Fruit fly (Drosophila melanogaster): ENCODE measurements around the gene CG7252.

dm6 chr3L:11921213-11921612 lies 26.3 kb upstream of the CG7252 start, which contains the start of gene CG11588:
- TF ChIP-seq CTCF (optimal IDR thresholded peaks at IDR 0.05): no peak
- no peak for TF ChIP-seq CG8478 (optimal IDR thresholded peaks at IDR 0.05)
